Fruit fly (Drosophila melanogaster) whole organism, embryonic: ENCODE results near the gene BomT3.

Experiments
- Aef1 ChIP-seq: fragments of 200-800 bp; sonication (Bioruptor generic); IDR thresholded peaks from 3 replicates; pipeline ENCODE4 v1.3.6; 2022; ENCODE audit warnings: missing biosample characterization, missing genetic modification characterization
- BEAF-32 ChIP-seq: fragments of 200-800 bp; sonication (Bioruptor generic); optimal IDR thresholded peaks from 3 replicates; lab custom pipeline; 2017; ENCODE audit warnings: missing biosample characterization, missing genetic modification characterization, mild to moderate bottlenecking, moderate library complexity, missing genetic modification reagents
- CG11504 ChIP-seq: fragments of 200-800 bp; sonication (Bioruptor generic); optimal IDR thresholded peaks from 3 replicates; lab custom pipeline; 2019; ENCODE audit warnings: missing biosample characterization, mild to moderate bottlenecking, missing genetic modification characterization, moderate library complexity
- CG12659 ChIP-seq: fragments of 200-800 bp; sonication (Bioruptor generic); optimal IDR thresholded peaks from 3 replicates; lab custom pipeline; 2017; ENCODE audit warnings: mild to moderate bottlenecking, missing biosample characterization, missing genetic modification reagents, missing genetic modification characterization
- CG16813 ChIP-seq: fragments of 200-800 bp; sonication (Bioruptor generic); IDR thresholded peaks from 3 replicates; pipeline ENCODE4 v1.3.6; 2022; ENCODE audit warnings: missing biosample characterization, missing genetic modification characterization; ENCODE audit not compliant: partially characterized antibody
- CG18599 ChIP-seq: fragments of 200-800 bp; sonication (Bioruptor generic); optimal IDR thresholded peaks from 3 replicates; lab custom pipeline; 2017; ENCODE audit warnings: missing biosample characterization, missing genetic modification characterization, mild to moderate bottlenecking, moderate library complexity, missing genetic modification reagents
- CG2199 ChIP-seq: fragments of 200-800 bp; sonication (Bioruptor generic); IDR thresholded peaks from 3 replicates; pipeline ENCODE4 v1.3.6; 2022; ENCODE audit warnings: missing biosample characterization, missing genetic modification characterization
- CG2889 ChIP-seq: fragments of 200-800 bp; sonication (Bioruptor generic); IDR thresholded peaks from 3 replicates; pipeline ENCODE4 v1.3.6; 2022; ENCODE audit warnings: missing biosample characterization, missing genetic modification characterization
- CG33213 ChIP-seq: fragments of 200-800 bp; sonication (Bioruptor generic); optimal IDR thresholded peaks from 3 replicates; lab custom pipeline; 2016; ENCODE audit warnings: missing biosample characterization, missing genetic modification characterization
- CG6683 ChIP-seq: fragments of 200-800 bp; sonication (Bioruptor generic); optimal IDR thresholded peaks from 2 replicates; lab custom pipeline; 2017; ENCODE audit warnings: missing biosample characterization, mild to moderate bottlenecking, missing genetic modification characterization, missing genetic modification reagents
- CG6689 ChIP-seq: fragments of 200-800 bp; sonication (Bioruptor generic); IDR thresholded peaks from 2 replicates; pipeline ENCODE4 v1.3.6; 2022; ENCODE audit warnings: missing biosample characterization, missing genetic modification characterization
- CG8089 ChIP-seq: fragments of 200-800 bp; sonication (Bioruptor generic); optimal IDR thresholded peaks from 3 replicates; lab custom pipeline; 2016; ENCODE audit warnings: missing biosample characterization, missing genetic modification characterization
- CG9797 ChIP-seq: fragments of 200-800 bp; sonication (Bioruptor generic); optimal IDR thresholded peaks from 3 replicates; lab custom pipeline; 2018; ENCODE audit warnings: missing biosample characterization, mild to moderate bottlenecking, missing genetic modification characterization
- Dip3 ChIP-seq: fragments of 200-800 bp; sonication (Bioruptor generic); optimal IDR thresholded peaks from 3 replicates; lab custom pipeline; 2016; ENCODE audit warnings: missing biosample characterization, missing genetic modification characterization
- Ets65A ChIP-seq: fragments of 200-800 bp; sonication (Bioruptor generic); peaks from one replicate; lab custom pipeline; 2016; ENCODE audit warnings: missing biosample characterization, missing genetic modification characterization
- Hr51 ChIP-seq, 2 experiments: fragments of 200-800 bp; sonication (Bioruptor generic); optimal IDR thresholded peaks; 2 replicates in 1 of 2; 3 replicates in 1 of 2; lab custom pipeline; 2016 to 2018; ENCODE audit warnings: missing biosample characterization in 2 of 2, missing genetic modification characterization in 2 of 2, mild to moderate bottlenecking in 1 of 2, moderate library complexity in 1 of 2
- Hr78 ChIP-seq, 2 experiments: fragments of 200-800 bp in 1 of 2; fragments of >200 bp in 1 of 2; sonication (Bioruptor generic) in 1 of 2; optimal IDR thresholded peaks; 2 replicates each; lab custom pipeline; 2017 to 2019; ENCODE audit warnings: missing biosample characterization in 2 of 2, missing genetic modification characterization in 2 of 2, mild to moderate bottlenecking in 1 of 2, moderate library complexity in 1 of 2
- Jarid2 ChIP-seq: fragments of 200-800 bp; sonication (Bioruptor generic); optimal IDR thresholded peaks from 3 replicates; lab custom pipeline; 2017; ENCODE audit warnings: mild to moderate bottlenecking, missing biosample characterization, missing genetic modification reagents, missing genetic modification characterization
- Mrtf ChIP-seq: fragments of 200-800 bp; sonication (Bioruptor generic); IDR thresholded peaks from 3 replicates; pipeline ENCODE4 v1.3.6; 2022; ENCODE audit warnings: missing biosample characterization, missing genetic modification characterization
- NK7.1 ChIP-seq: fragments of 200-800 bp; sonication (Bioruptor generic); optimal IDR thresholded peaks from 3 replicates; lab custom pipeline; 2016; ENCODE audit warnings: missing biosample characterization, missing genetic modification characterization
- Poxn ChIP-seq: fragments of 200-800 bp; sonication (Bioruptor generic); IDR thresholded peaks from 2 replicates; pipeline ENCODE4 v1.3.6; 2022; ENCODE audit warnings: missing biosample characterization, missing genetic modification characterization
- ab ChIP-seq: fragments of 200-800 bp; sonication (Bioruptor generic); optimal IDR thresholded peaks from 2 replicates; lab custom pipeline; 2016; ENCODE audit warnings: missing biosample characterization, missing genetic modification characterization
- abd-A ChIP-seq: fragments of 200-800 bp; sonication (Bioruptor generic); optimal IDR thresholded peaks from 3 replicates; lab custom pipeline; 2019; ENCODE audit warnings: missing biosample characterization, mild to moderate bottlenecking, missing genetic modification characterization, moderate library complexity
- cg ChIP-seq: fragments of 200-800 bp; sonication (Bioruptor generic); optimal IDR thresholded peaks from 3 replicates; lab custom pipeline; 2019; ENCODE audit warnings: missing biosample characterization, mild to moderate bottlenecking, missing genetic modification characterization, moderate library complexity
- chm ChIP-seq: fragments of 200-800 bp; sonication (Bioruptor generic); IDR thresholded peaks from 2 replicates; pipeline ENCODE4 v1.3.6; 2022; ENCODE audit warnings: missing biosample characterization, missing genetic modification characterization
- chn ChIP-seq: fragments of 200-800 bp; sonication (Bioruptor generic); optimal IDR thresholded peaks from 2 replicates; lab custom pipeline; 2016; ENCODE audit warnings: missing biosample characterization, missing genetic modification characterization
- ci ChIP-seq: fragments of 200-800 bp; sonication (Bioruptor generic); IDR thresholded peaks from 3 replicates; pipeline ENCODE4 v1.3.6; 2022; ENCODE audit warnings: missing biosample characterization, missing genetic modification characterization
- emc ChIP-seq: fragments of 200-800 bp; sonication (Bioruptor generic); optimal IDR thresholded peaks from 2 replicates; lab custom pipeline; 2016; ENCODE audit warnings: missing biosample characterization, missing genetic modification characterization
- fd3F ChIP-seq: fragments of 200-800 bp; sonication (Bioruptor generic); optimal IDR thresholded peaks from 2 replicates; lab custom pipeline; 2018; ENCODE audit warnings: missing biosample characterization, mild to moderate bottlenecking, missing genetic modification characterization, moderate library complexity
- fd64A ChIP-seq: fragments of 200-800 bp; sonication (Bioruptor generic); optimal IDR thresholded peaks from 3 replicates; lab custom pipeline; 2018; ENCODE audit warnings: missing biosample characterization, mild to moderate bottlenecking, missing genetic modification characterization
- ftz-f1 ChIP-seq: fragments of 200-800 bp; sonication (Bioruptor generic); optimal IDR thresholded peaks from 2 replicates; lab custom pipeline; 2016; ENCODE audit warnings: missing biosample characterization, missing genetic modification characterization
- fu2 ChIP-seq: fragments of 200-800 bp; sonication (Bioruptor generic); optimal IDR thresholded peaks from 2 replicates; lab custom pipeline; 2016; ENCODE audit warnings: missing biosample characterization, missing genetic modification characterization
- gsb ChIP-seq: fragments of 200-800 bp; sonication (Bioruptor generic); IDR thresholded peaks from 2 replicates; pipeline ENCODE4 v1.3.6; 2022; ENCODE audit warnings: missing biosample characterization, missing genetic modification characterization
- kni ChIP-seq: fragments of 200-800 bp; sonication (Bioruptor generic); optimal IDR thresholded peaks from 3 replicates; lab custom pipeline; 2017; ENCODE audit warnings: mild to moderate bottlenecking, missing biosample characterization, missing genetic modification reagents, missing genetic modification characterization
- pnt ChIP-seq: fragments of 200-800 bp; sonication (Bioruptor generic); optimal IDR thresholded peaks from 3 replicates; lab custom pipeline; 2016; ENCODE audit warnings: missing biosample characterization, missing genetic modification characterization
- psq ChIP-seq: fragments of 200-800 bp; sonication (Bioruptor generic); optimal IDR thresholded peaks from 2 replicates; lab custom pipeline; 2017; ENCODE audit warnings: missing biosample characterization, missing genetic modification characterization
- run ChIP-seq: fragments of 200-800 bp; sonication (Bioruptor generic); optimal IDR thresholded peaks from 3 replicates; lab custom pipeline; 2018; ENCODE audit warnings: missing biosample characterization, mild to moderate bottlenecking, missing genetic modification characterization
- sens-2 ChIP-seq: fragments of 200-800 bp; sonication (Bioruptor generic); IDR thresholded peaks from 2 replicates; pipeline ENCODE4 v1.3.6; 2022; ENCODE audit warnings: missing biosample characterization, missing genetic modification characterization
- slou ChIP-seq: fragments of 200-800 bp; sonication (Bioruptor generic); optimal IDR thresholded peaks from 3 replicates; lab custom pipeline; 2016; ENCODE audit warnings: missing biosample characterization, missing genetic modification characterization
- sna ChIP-seq: fragments of 200-800 bp; sonication (Bioruptor generic); IDR thresholded peaks from 2 replicates; pipeline ENCODE4 v1.3.6; 2022; ENCODE audit warnings: missing biosample characterization, missing genetic modification characterization; ENCODE audit not compliant: partially characterized antibody
- sob ChIP-seq: fragments of 200-800 bp; sonication (Bioruptor generic); IDR thresholded peaks from 2 replicates; pipeline ENCODE4 v1.3.6; 2022; ENCODE audit warnings: missing biosample characterization, missing genetic modification characterization
- sr ChIP-seq: fragments of 200-800 bp; sonication (Bioruptor generic); IDR thresholded peaks from 3 replicates; pipeline ENCODE4 v1.3.6; 2022; ENCODE audit warnings: missing biosample characterization, missing genetic modification characterization
- stwl ChIP-seq: fragments of 200-800 bp; sonication (Bioruptor generic); optimal IDR thresholded peaks from 3 replicates; lab custom pipeline; 2018; ENCODE audit warnings: missing biosample characterization, mild to moderate bottlenecking, missing genetic modification characterization, moderate library complexity
- tio ChIP-seq: fragments of 200-800 bp; sonication (Bioruptor generic); optimal IDR thresholded peaks from 2 replicates; lab custom pipeline; 2017; ENCODE audit warnings: missing biosample characterization, missing genetic modification characterization, inconsistent platforms
- tll ChIP-seq, 2 experiments: fragments of 200-800 bp in 1 of 2; fragments of >200 bp in 1 of 2; sonication (Bioruptor generic) in 1 of 2; optimal IDR thresholded peaks; 2 replicates each; lab custom pipeline; 2017 to 2019; ENCODE audit warnings: missing biosample characterization in 2 of 2, missing genetic modification characterization in 2 of 2, mild to moderate bottlenecking in 1 of 2, moderate library complexity in 1 of 2
- tna ChIP-seq: fragments of 200-800 bp; sonication (Bioruptor generic); IDR thresholded peaks from 2 replicates; pipeline ENCODE4 v1.3.6; 2022; ENCODE audit warnings: missing biosample characterization, missing genetic modification characterization; ENCODE audit not compliant: partially characterized antibody
- usp ChIP-seq: fragments of >200 bp; optimal IDR thresholded peaks from 2 replicates; lab custom pipeline; 2017; ENCODE audit warnings: missing biosample characterization, missing genetic modification characterization

BomT3 gene

DNA sequence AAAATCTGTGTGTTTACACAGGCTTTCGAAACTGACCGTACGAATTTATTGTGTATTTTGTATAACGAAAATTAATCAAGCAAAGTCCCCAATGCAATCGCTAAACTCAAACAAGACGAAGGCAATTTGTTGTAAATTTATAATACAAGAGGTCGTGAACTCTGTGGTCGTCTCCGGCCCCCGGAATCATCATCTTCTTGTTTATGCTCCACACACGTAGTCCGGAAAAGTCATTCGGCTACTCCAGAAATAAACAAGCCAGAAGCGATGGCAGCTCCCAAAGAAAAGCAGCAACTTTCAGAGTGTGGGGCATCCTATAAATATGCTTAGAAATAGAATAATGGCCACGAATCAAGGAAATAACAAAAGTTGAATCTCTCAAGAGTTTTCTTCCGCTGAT, 33.0 kb downstream of the BomT3 start:
- TF ChIP-seq CG16813 (GFP tag; lab: Robert Waterston, UW) (0 out of 3 replicates have a peak, but pooled peaks have one; percentile 11), run (tag; lab: Kevin White, UChicago) (peak; percentile 53), chm (GFP tag; lab: Robert Waterston, UW) (peak; percentile 27), ftz-f1 (GFP tag; lab: Kevin White, UChicago) (no peak), psq (GFP tag; lab: Kevin White, UChicago) (no peak), CG2199 (GFP tag; lab: Robert Waterston, UW) (peak; percentile 65; the same call in 1 of the 3 replicates), chn (GFP tag; lab: Kevin White, UChicago) (no peak), Hr78 (GFP tag; optimal IDR thresholded peaks at IDR 0.05; lab: Kevin White, UChicago) (peak in 1 of 2 experiments; percentile 92), abd-A (peak; percentile 45), fd64A (GFP tag; lab: Kevin White, UChicago) (peak; percentile 59)

DNA sequence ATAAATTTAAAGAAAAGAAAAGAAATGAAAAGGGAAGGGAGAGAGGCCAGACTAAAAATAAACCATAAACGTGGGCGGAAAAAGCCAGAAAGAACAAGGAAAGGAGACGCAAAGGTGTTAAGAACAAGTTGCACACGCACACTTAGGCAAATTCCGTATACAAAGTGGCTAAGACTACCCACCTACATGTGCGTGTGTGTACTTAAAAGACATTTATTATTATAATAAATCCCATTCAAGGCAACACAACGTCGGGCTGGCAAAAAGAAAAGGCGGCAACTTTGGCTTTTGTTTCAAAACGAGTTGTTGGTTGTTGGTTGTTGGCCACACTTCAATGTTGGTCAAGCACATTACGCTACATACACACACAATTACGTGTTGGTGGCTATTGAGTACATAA, 34.0 kb downstream of the BomT3 start:
- TF ChIP-seq CG11504 (tag; lab: Kevin White, UChicago): peak; percentile 13
- TF ChIP-seq CG9797: no peak
- 0 out of 2 replicates have a peak, but pooled peaks have one; percentile 22 for TF ChIP-seq gsb
- TF ChIP-seq Aef1 (GFP tag; lab: Robert Waterston, UW): no peak
- peak; percentile 84 for TF ChIP-seq sr
- TF ChIP-seq kni: peak; percentile 51
- TF ChIP-seq tll (GFP tag; optimal IDR thresholded peaks at IDR 0.05; lab: Kevin White, UChicago): peak in 1 of 2 experiments; percentile 64
- TF ChIP-seq stwl (tag; lab: Kevin White, UChicago): peak; percentile 42
- TF ChIP-seq Ets65A (GFP tag; lab: Kevin White, UChicago): peak; percentile 2
- peak; percentile 28 for TF ChIP-seq cg
- TF ChIP-seq, all 482 proteins: peak for 8

DNA sequence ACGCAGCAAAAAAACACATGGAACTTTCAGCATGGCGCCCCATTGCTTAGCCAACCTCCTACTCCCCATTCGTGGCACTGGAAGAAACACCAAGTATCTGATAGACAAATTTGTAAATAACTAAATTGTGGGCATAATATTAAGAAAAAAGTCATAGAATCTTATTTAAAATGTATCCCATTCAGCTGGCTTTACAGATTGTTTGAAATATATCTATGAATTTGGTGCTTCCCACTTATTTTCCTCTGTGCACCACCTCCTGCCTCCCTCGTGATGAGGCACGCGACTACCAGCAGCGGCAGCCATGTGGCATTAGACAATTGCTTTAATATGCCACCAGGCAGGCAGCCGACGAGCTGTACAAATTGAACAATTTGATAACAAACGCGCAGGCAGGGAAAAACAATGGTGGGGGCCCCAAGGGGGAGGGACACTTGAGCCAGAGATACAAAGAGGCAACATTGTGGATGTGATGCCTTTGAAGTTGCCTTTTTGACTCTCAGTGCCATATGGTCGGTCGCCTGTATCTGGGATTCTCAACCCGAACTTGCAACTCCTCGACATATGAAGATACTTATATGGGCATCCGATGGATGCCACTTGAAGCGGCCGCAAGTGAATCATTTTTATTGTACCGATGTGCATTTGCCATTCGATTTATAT, 36.9 kb downstream of the BomT3 start:
- peak; percentile 34 for TF ChIP-seq emc
- peak; percentile 35 to 83 for TF ChIP-seq Hr51 (GFP tag; optimal IDR thresholded peaks at IDR 0.05; lab: Kevin White, UChicago)
- peak; percentile 64 for TF ChIP-seq NK7.1 (GFP tag; lab: Kevin White, UChicago)
- TF ChIP-seq CG6683: peak; percentile 60
- TF ChIP-seq usp (GFP tag; lab: Kevin White, UChicago): no peak
- TF ChIP-seq fd3F (GFP tag; lab: Kevin White, UChicago): peak; percentile 78
- TF ChIP-seq CG33213 (GFP tag; lab: Kevin White, UChicago): peak; percentile 50
- no peak for TF ChIP-seq ab
- TF ChIP-seq Dip3 (GFP tag; lab: Kevin White, UChicago): peak; percentile 42
- TF ChIP-seq pnt: peak; percentile 72
- peak; percentile 46; the same call in 2 of the 3 replicates for TF ChIP-seq CG2889 (GFP tag; lab: Robert Waterston, UW)
- no peak for TF ChIP-seq sna (GFP tag; lab: Robert Waterston, UW)
- TF ChIP-seq CG6689 (GFP tag; lab: Robert Waterston, UW): peak; percentile 84
- peak; percentile 74 for TF ChIP-seq tio
- peak; percentile 94 for TF ChIP-seq ci (GFP tag; lab: Robert Waterston, UW)
- TF ChIP-seq tna: no peak
- peak; percentile 67 for TF ChIP-seq sens-2 (GFP tag; lab: Robert Waterston, UW)
- TF ChIP-seq Jarid2 (GFP tag; lab: Kevin White, UChicago): peak; percentile 52
- TF ChIP-seq CG12659: peak; percentile 81
- TF ChIP-seq BEAF-32: no peak
- peak; percentile 53 for TF ChIP-seq CG8089
- TF ChIP-seq CG18599 (GFP tag; lab: Kevin White, UChicago): peak; percentile 92
- TF ChIP-seq Poxn (GFP tag; lab: Robert Waterston, UW): no peak
- TF ChIP-seq slou (GFP tag; lab: Kevin White, UChicago): peak; percentile 40
- peak; percentile 85 for TF ChIP-seq sob (GFP tag; lab: Robert Waterston, UW)
- TF ChIP-seq Mrtf (GFP tag; lab: Robert Waterston, UW): peak; percentile 62; the same call in 1 of the 3 replicates
- peak; percentile 43 for TF ChIP-seq fu2 (GFP tag; lab: Kevin White, UChicago)
